Worm (Caenorhabditis elegans): ENCODE measurements around the gene H12C20.7.

H12C20.7 gene

ce11 chrV:11543564-11543963, 29.2 kb downstream of the H12C20.7 start, which contains the start of gene F38B7.2:
TSS of gene F38B7.2 (plus strand) at chrV:11543963.
- 0 out of 2 replicates have a peak, but pooled peaks have one; percentile 15 for TF ChIP-seq pbrm-1 (GFP tag; IDR thresholded peaks at IDR 0.05)
- TF ChIP-seq snpc-4 (GFP tag; optimal IDR thresholded peaks at IDR 0.05): no peak
- TF ChIP-seq snpc-4 (tag; optimal IDR thresholded peaks at IDR 0.05): no peak

ce11 chrV:11541284-11541683, 31.5 kb downstream of the H12C20.7 start:
- TF ChIP-seq F52B5.7 (tag; optimal IDR thresholded peaks at IDR 0.05) (peak; percentile 76), hlh-12 (tag; optimal IDR thresholded peaks at IDR 0.05) (no peak), ets-4 (GFP tag; optimal IDR thresholded peaks at IDR 0.05) (no peak), ztf-3 (GFP tag; optimal IDR thresholded peaks at IDR 0.05) (no peak), sdz-38 (tag; optimal IDR thresholded peaks at IDR 0.05) (no peak), sea-2 (GFP tag; IDR thresholded peaks at IDR 0.05) (no peak), C06A6.2 (GFP tag; conservative IDR thresholded peaks at IDR 0.05) (no peak), hlh-26 (GFP tag; conservative IDR thresholded peaks at IDR 0.05) (no peak), Y53G8AR.9 (GFP tag; conservative IDR thresholded peaks at IDR 0.05) (0 out of 2 replicates have a peak, but pooled peaks have one; percentile 21), lin-26 (GFP tag; IDR thresholded peaks at IDR 0.05) (no peak), gei-17 (GFP tag; optimal IDR thresholded peaks at IDR 0.05) (peak; percentile 3), cebp-1 (GFP tag; IDR thresholded peaks at IDR 0.05) (peak; percentile 37; the same call in 1 of the 2 replicates), cebp-1 (tag; optimal IDR thresholded peaks at IDR 0.05) (peak; percentile 68), nfyb-1 (GFP tag; IDR thresholded peaks at IDR 0.05) (no peak; the same call in 1 of the 2 replicates), cebp-2 (GFP tag; IDR thresholded peaks at IDR 0.05) (no peak), nhr-120 (GFP tag; IDR thresholded peaks at IDR 0.05) (no peak), die-1 (tag; optimal IDR thresholded peaks at IDR 0.05) (no peak), bed-2 (GFP tag; IDR thresholded peaks at IDR 0.05) (no peak), somi-1 (GFP tag; optimal IDR thresholded peaks at IDR 0.05) (peak; percentile 30), B0261.1 (tag; optimal IDR thresholded peaks at IDR 0.05) (no peak), F57A8.1 (GFP tag; optimal IDR thresholded peaks at IDR 0.05) (no peak), F49E8.2 (tag; optimal IDR thresholded peaks at IDR 0.05; ENCODE audit: insufficient read depth) (no peak), snpc-1.1 (tag; optimal IDR thresholded peaks at IDR 0.05; ENCODE audit: insufficient read depth) (no peak), lsy-27 (tag; optimal IDR thresholded peaks at IDR 0.05; ENCODE audit: borderline replicate concordance, insufficient read depth) (no peak), ceh-100 (GFP tag; IDR thresholded peaks at IDR 0.05) (peak; percentile 19; the same call in 1 of the 2 replicates), aptf-3 (GFP tag; IDR thresholded peaks at IDR 0.05) (no peak), B0019.2 (GFP tag; conservative IDR thresholded peaks at IDR 0.05) (no peak), madf-3 (GFP tag; IDR thresholded peaks at IDR 0.05) (0 out of 2 replicates have a peak, but pooled peaks have one; percentile 38), ZK185.1 (tag; optimal IDR thresholded peaks at IDR 0.05; ENCODE audit: poor library complexity, severe bottlenecking) (no peak), nhr-27 (tag; optimal IDR thresholded peaks at IDR 0.05) (no peak), nhr-179 (tag; optimal IDR thresholded peaks at IDR 0.05) (no peak), T07F8.4 (tag; optimal IDR thresholded peaks at IDR 0.05) (no peak), Y95B8A.8 (GFP tag; IDR thresholded peaks at IDR 0.05) (no peak), athp-1 (tag; optimal IDR thresholded peaks at IDR 0.05) (no peak), ccch-3 (GFP tag; optimal IDR thresholded peaks at IDR 0.05) (no peak), hsf-1 (GFP tag; IDR thresholded peaks at IDR 0.05) (no peak), dpff-1 (tag; optimal IDR thresholded peaks at IDR 0.05) (no peak), attf-5 (GFP tag; optimal IDR thresholded peaks at IDR 0.05) (no peak), Y79H2A.3 (GFP tag; conservative IDR thresholded peaks at IDR 0.05) (no peak), snpc-3.4 (tag; optimal IDR thresholded peaks at IDR 0.05) (no peak), tlf-1 (GFP tag; optimal IDR thresholded peaks at IDR 0.05) (no peak), nhr-80 (tag; optimal IDR thresholded peaks at IDR 0.05) (no peak), ceh-79 (tag; optimal IDR thresholded peaks at IDR 0.05) (peak; percentile 6), ztf-25 (GFP tag; IDR thresholded peaks at IDR 0.05) (peak; percentile 67; the same call in 1 of the 2 replicates)
